Fruit fly (Drosophila melanogaster) whole organism, wandering third instar larva: ENCODE data around the gene CG17816.

Experiments used
- Abd-B ChIP-seq: fragments of >200 bp; optimal IDR thresholded peaks from 2 replicates; lab custom pipeline; 2017; ENCODE audit warnings: missing biosample characterization, missing genetic modification characterization
- Myc ChIP-seq: fragments of >200 bp; optimal IDR thresholded peaks from 2 replicates; lab custom pipeline; 2017
- N ChIP-seq: fragments of >200 bp; optimal IDR thresholded peaks from 2 replicates; lab custom pipeline; 2018; ENCODE audit warnings: missing biosample characterization, missing external identifiers, missing genetic modification characterization
- OdsH ChIP-seq: fragments of 200-800 bp; sonication (Bioruptor generic); optimal IDR thresholded peaks from 2 replicates; lab custom pipeline; 2016; ENCODE audit warnings: missing biosample characterization, mild to moderate bottlenecking, missing genetic modification characterization
- Vsx2 ChIP-seq: fragments of 200-300, 225-300 bp; sonication (Bioruptor generic); optimal IDR thresholded peaks from 2 replicates; lab custom pipeline; 2018; ENCODE audit warnings: missing biosample characterization, missing genetic modification characterization; ENCODE audit not compliant: partially characterized antibody
- dl ChIP-seq, 2 experiments: fragments of 175-275, 200-275 bp in 1 of 2; fragments of 200-275 bp in 1 of 2; sonication (Bioruptor generic); optimal IDR thresholded peaks; lab custom pipeline; 2018; ENCODE audit warnings: mild to moderate bottlenecking in 2 of 2, missing biosample characterization in 2 of 2, missing genetic modification characterization in 2 of 2, moderate library complexity in 2 of 2; ENCODE audit not compliant: partially characterized antibody in 2 of 2, insufficient read depth in 1 of 2
- fru ChIP-seq: fragments of 200-800 bp; sonication (Bioruptor generic); optimal IDR thresholded peaks from 3 replicates; lab custom pipeline; 2016; ENCODE audit warnings: missing biosample characterization, mild to moderate bottlenecking, missing genetic modification characterization
- lola ChIP-seq: fragments of >200 bp; optimal IDR thresholded peaks from 2 replicates; lab custom pipeline; 2017; ENCODE audit warnings: missing biosample characterization, missing genetic modification characterization

DNA sequence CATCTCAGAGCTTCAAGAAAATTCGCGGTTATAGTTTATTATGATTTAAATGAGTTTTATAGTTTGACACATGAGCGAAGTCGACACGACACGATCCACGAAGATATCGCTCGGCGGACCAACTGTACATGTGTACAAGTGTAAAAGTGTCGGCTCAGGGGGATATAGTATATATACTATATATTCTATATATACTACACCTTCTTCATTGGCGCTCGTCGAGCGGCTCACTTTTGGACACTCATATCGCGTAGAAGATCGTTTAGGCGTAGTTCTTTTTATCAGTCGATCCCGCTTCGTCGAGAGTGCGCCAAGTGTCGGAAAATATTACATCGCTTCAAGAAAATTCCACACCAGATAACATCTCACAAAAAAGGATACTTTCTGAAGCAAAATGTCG lies 4.5 kb upstream of the CG17816 start, which contains the start of gene wtrw:
- no peak for TF ChIP-seq Abd-B (GFP tag; lab: Kevin White, UChicago)
- TF ChIP-seq dl (GFP tag; optimal IDR thresholded peaks at IDR 0.05; lab: Kevin White, UChicago; ENCODE audit: insufficient read depth in 1 of 2, partially characterized antibody in 2 of 2) = no peak
- no peak for TF ChIP-seq fru (GFP tag; lab: Kevin White, UChicago)
- TF ChIP-seq lola (GFP tag; lab: Kevin White, UChicago) = no peak
- TF ChIP-seq Myc (lab: Kevin White, UChicago) = no peak
- TF ChIP-seq OdsH (GFP tag; lab: Kevin White, UChicago) = no peak
- TF ChIP-seq N (GFP tag; lab: Kevin White, UChicago) = no peak
- TF ChIP-seq Vsx2 (GFP tag; lab: Kevin White, UChicago) = no peak
